Fruit fly (Drosophila melanogaster): ENCODE data around the gene Arf4.

Gene Arf4

DNA sequence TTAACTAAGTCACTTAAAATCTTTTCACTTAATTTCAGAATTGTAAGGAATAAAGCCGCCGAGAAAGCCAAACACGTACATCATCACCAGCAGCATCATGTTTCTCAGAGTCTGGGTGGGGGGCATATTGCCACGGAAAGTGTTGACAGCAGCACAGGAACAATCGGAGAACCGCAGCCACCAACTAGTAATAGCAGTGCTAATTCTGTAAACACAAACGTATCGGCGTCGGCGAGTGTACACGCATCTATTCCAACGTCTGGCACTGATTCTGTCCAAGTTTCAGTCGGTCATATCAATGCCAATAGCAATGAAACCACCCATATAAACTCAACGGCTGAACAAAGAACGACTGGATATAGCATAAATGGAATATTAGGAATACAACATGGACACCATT, 17.9 kb upstream of the Arf4 start:
- TF ChIP-seq CG8632 (GFP tag; optimal IDR thresholded peaks at IDR 0.05) (no peak), CG9139 (GFP tag; optimal IDR thresholded peaks at IDR 0.05) (no peak), CG3032 (tag; optimal IDR thresholded peaks at IDR 0.05) (no peak), ss (GFP tag; optimal IDR thresholded peaks at IDR 0.05) (no peak)

DNA sequence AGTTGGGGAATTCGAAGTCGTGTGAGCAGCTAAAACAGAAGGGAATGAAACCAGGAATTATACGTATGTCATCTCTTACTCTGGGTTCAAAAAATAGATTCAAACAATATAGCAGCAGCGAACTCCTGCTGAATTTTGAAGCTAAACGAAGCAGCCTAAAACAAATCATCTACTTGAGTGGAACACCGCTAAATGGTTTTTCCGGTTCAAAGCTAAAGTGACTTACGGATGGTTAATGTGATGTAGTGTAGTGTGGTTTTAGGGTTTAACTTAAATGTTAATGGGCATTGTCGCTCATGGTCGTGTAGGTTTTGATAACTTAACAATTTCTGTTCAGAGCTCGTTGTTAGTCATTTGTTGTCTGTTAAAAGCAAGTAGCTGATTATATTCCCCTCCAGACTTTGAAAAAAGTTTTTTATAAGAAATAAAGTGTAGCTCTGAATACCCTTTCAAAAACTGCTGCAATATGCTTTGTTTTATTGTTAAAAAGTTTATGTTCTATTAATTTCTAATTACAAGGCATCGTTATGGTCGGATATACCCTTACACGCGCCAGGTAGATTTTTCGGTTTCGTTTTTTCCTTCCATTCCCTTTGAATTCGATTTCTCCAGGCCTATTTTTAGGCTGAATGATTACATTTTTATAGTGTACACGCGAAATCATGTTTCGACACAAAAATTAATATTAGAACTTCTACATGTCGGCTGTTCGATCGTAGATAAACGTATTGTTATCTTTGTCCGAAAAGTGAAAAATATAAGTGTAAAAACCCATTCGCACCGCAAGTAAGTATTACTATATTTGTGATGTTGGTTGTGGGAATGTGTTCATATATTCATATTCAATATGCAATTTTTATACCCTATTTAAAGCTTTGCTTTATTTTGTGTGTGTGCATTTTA, 10.8 kb upstream of the Arf4 start:
- TF ChIP-seq fd85E (GFP tag; optimal IDR thresholded peaks at IDR 0.05) (peak; percentile 68), CG1621 (tag; optimal IDR thresholded peaks at IDR 0.05) (no peak), spab (GFP tag; optimal IDR thresholded peaks at IDR 0.05) (no peak), Smox (GFP tag; optimal IDR thresholded peaks at IDR 0.05) (peak; percentile 93), salr (GFP tag; optimal IDR thresholded peaks at IDR 0.05) (peak in 1 of 2 experiments; percentile 88), CG9139 (GFP tag; optimal IDR thresholded peaks at IDR 0.05) (no peak), achi (GFP tag; optimal IDR thresholded peaks at IDR 0.05) (peak; percentile 94), fd59A (GFP tag; optimal IDR thresholded peaks at IDR 0.05) (no peak), Sox14 (GFP tag; optimal IDR thresholded peaks at IDR 0.05) (peak; percentile 96), Met (GFP tag; optimal IDR thresholded peaks at IDR 0.05) (peak; percentile 94), CG3919 (GFP tag; optimal IDR thresholded peaks at IDR 0.05) (no peak), Eip78C (GFP tag) (peak; percentile 98), svp (GFP tag) (no peak), lz (GFP tag; optimal IDR thresholded peaks at IDR 0.05) (peak; percentile 94), CG11762 (GFP tag; optimal IDR thresholded peaks at IDR 0.05; ENCODE audit: insufficient read depth) (peak; percentile 89), ss (GFP tag; optimal IDR thresholded peaks at IDR 0.05) (no peak), CG7368 (GFP tag; optimal IDR thresholded peaks at IDR 0.05) (no peak), CG6854 (GFP tag; optimal IDR thresholded peaks at IDR 0.05) (peak; percentile 58), Gug (GFP tag; IDR thresholded peaks at IDR 0.05) (no peak), Sox15 (GFP tag; optimal IDR thresholded peaks at IDR 0.05) (peak; percentile 74), Eip75B (GFP tag; optimal IDR thresholded peaks at IDR 0.05) (peak; percentile 95), Hr38 (GFP tag; optimal IDR thresholded peaks at IDR 0.05) (peak; percentile 47), CG8632 (GFP tag; optimal IDR thresholded peaks at IDR 0.05) (peak; percentile 88), Ets96B (tag; optimal IDR thresholded peaks at IDR 0.05) (peak; percentile 92), dsx (GFP tag; optimal IDR thresholded peaks at IDR 0.05; ENCODE audit: poor library complexity, severe bottlenecking) (no peak), CG16779 (tag; optimal IDR thresholded peaks at IDR 0.05) (no peak), CG4318 (GFP tag; optimal IDR thresholded peaks at IDR 0.05) (peak; percentile 87), vri (GFP tag; optimal IDR thresholded peaks at IDR 0.05) (peak; percentile 92), CG10631 (GFP tag; optimal IDR thresholded peaks at IDR 0.05) (peak; percentile 92), CG31627 (GFP tag; optimal IDR thresholded peaks at IDR 0.05) (peak; percentile 93), CG15336 (GFP tag; IDR thresholded peaks at IDR 0.05) (peak; percentile 97), CG10669 (GFP tag; optimal IDR thresholded peaks at IDR 0.05) (peak; percentile 87), CG32006 (GFP tag; optimal IDR thresholded peaks at IDR 0.05) (no peak), topi (GFP tag; optimal IDR thresholded peaks at IDR 0.05) (peak; percentile 93), CG3032 (tag; optimal IDR thresholded peaks at IDR 0.05) (peak; percentile 85), esn (GFP tag; optimal IDR thresholded peaks at IDR 0.05) (peak; percentile 96), CG6808 (GFP tag; optimal IDR thresholded peaks at IDR 0.05) (no peak), pdm3 (GFP tag; optimal IDR thresholded peaks at IDR 0.05) (peak; percentile 96), CG34406 (GFP tag; optimal IDR thresholded peaks at IDR 0.05) (peak; percentile 94), CG6163 (GFP tag; IDR thresholded peaks at IDR 0.05) (no peak), CG11294 (GFP tag; IDR thresholded peaks at IDR 0.05) (no peak), CG6792 (GFP tag; optimal IDR thresholded peaks at IDR 0.05) (peak; percentile 92), Sox102F (GFP tag; optimal IDR thresholded peaks at IDR 0.05) (peak; percentile 96), net (GFP tag; optimal IDR thresholded peaks at IDR 0.05) (no peak), OdsH (GFP tag; optimal IDR thresholded peaks at IDR 0.05) (peak; percentile 95), cyc (GFP tag; optimal IDR thresholded peaks at IDR 0.05) (peak; percentile 91), Ets21C (GFP tag; optimal IDR thresholded peaks at IDR 0.05) (peak; percentile 85)
